Fruit fly (Drosophila melanogaster) whole organism, pupa: Measurements from ENCODE around the gene Oatp33Ea.

Source experiments
- CG13204 ChIP-seq: fragments of 200-800 bp; sonication (Bioruptor generic); optimal IDR thresholded peaks from 2 replicates; lab custom pipeline; 2018; ENCODE audit warnings: missing biosample characterization, mild to moderate bottlenecking, missing genetic modification characterization, moderate library complexity
- CG32121 ChIP-seq: fragments of 200-800 bp; sonication (Bioruptor generic); IDR thresholded peaks from 2 replicates; pipeline ENCODE4 v1.3.6; 2022; ENCODE audit warnings: missing biosample characterization, missing genetic modification characterization
- CG34367 ChIP-seq: fragments of 200-800 bp; sonication (Bioruptor generic); optimal IDR thresholded peaks from 2 replicates; lab custom pipeline; 2018; ENCODE audit warnings: missing biosample characterization, mild to moderate bottlenecking, missing genetic modification characterization
- CG4496 ChIP-seq: fragments of 200-800 bp; sonication (Bioruptor generic); IDR thresholded peaks from 3 replicates; pipeline ENCODE4 v1.3.6; 2022; ENCODE audit warnings: missing biosample characterization, missing genetic modification characterization
- CG8301 ChIP-seq: fragments of 200-800 bp; sonication (Bioruptor generic); optimal IDR thresholded peaks from 2 replicates; lab custom pipeline; 2018; ENCODE audit warnings: missing biosample characterization, mild to moderate bottlenecking, missing genetic modification characterization
- EcR ChIP-seq: fragments of 200-800 bp; sonication (Bioruptor generic); optimal IDR thresholded peaks from 3 replicates; lab custom pipeline; 2019; ENCODE audit warnings: missing biosample characterization, missing genetic modification characterization, mild to moderate bottlenecking, moderate library complexity, missing genetic modification reagents
- Snoo ChIP-seq: fragments of 200-800 bp; sonication (Bioruptor generic); optimal IDR thresholded peaks from 3 replicates; lab custom pipeline; 2017; ENCODE audit warnings: missing biosample characterization, mild to moderate bottlenecking, missing genetic modification characterization, inconsistent platforms
- fd96Ca ChIP-seq: fragments of 200-800 bp; sonication (Bioruptor generic); IDR thresholded peaks from 3 replicates; pipeline ENCODE4 v1.3.6; 2022; ENCODE audit warnings: missing biosample characterization, missing genetic modification characterization

- TF ChIP-seq CG13204 (GFP tag; lab: Kevin White, UChicago) (no peak), CG34367 (no peak), fd96Ca (no peak), Snoo (no peak), EcR (GFP tag; lab: Kevin White, UChicago) (no peak), CG8301 (tag; lab: Kevin White, UChicago) (no peak), CG32121 (GFP tag; lab: Robert Waterston, UW) (no peak), CG4496 (GFP tag; lab: Robert Waterston, UW) (no peak)
These were observed 42.1 kb upstream of the Oatp33Ea start for dm6 chr2L:12487823-12488222.
